Worm (Caenorhabditis elegans): ENCODE results near the gene Y55F3C.9.
"Not testable (repeated sequence)": the region's sequence is repeated elsewhere in the genome, so short reads cannot be mapped to it uniquely, and the experiment has no call there.

Gene Y55F3C.9

DNA sequence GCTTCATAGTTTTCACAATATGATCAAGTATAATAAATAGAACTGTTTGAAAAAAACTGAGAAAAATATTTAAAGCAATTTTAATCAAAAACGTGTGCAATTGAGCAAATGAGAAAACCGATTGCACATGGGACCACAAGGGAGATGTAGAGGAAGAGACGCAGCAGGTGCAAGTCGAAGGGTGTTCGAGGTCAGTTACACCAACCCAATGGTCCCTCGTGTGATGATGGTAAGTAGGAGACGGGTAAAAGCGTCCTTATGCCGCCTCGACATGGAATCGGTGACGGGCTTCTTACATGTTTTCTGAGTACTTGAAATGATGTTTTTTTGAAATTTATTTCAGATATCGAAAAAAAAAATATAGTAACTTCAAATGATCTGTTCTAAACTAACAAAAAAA lies at the start of gene Y55F3C.9:
TSS of gene Y55F3C.9 (minus strand) at position 101 of the 400 bp plus-strand sequence.
- TF ChIP-seq efl-1 (optimal IDR thresholded peaks at IDR 0.05) = no peak
- TF ChIP-seq efl-1 (GFP tag; optimal IDR thresholded peaks at IDR 0.05 in 1 of 2) = peak in 1 of 2 experiments; percentile 24
- no peak for TF ChIP-seq rnt-1 (tag; optimal IDR thresholded peaks at IDR 0.05)
- TF ChIP-seq dsc-1 (tag; optimal IDR thresholded peaks at IDR 0.05) = peak; percentile 61

DNA sequence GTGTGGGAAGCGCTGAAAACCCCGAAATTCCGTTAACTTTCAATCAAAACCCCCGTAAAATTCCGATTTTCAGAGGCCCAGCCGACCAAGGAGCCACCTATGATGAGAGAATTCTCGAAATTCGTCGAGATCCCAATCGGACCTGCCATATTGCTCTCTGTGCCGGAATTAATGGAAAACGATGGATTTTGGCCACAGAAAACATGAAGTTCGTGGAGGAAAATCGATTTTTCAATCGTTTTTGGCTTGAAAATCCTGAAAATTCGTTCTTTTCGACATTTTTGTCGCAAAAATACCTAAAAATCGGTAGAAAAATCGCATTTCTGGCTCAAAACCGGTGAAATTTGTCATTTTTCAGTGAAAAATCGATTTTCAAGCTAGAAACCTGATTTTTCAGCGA lies 45.6 kb upstream of the Y55F3C.9 start:
- TF ChIP-seq efl-1 (optimal IDR thresholded peaks at IDR 0.05) = no peak
- TF ChIP-seq efl-1 (GFP tag; optimal IDR thresholded peaks at IDR 0.05 in 1 of 2) = peak in 1 of 2 experiments; percentile 90
- no peak for TF ChIP-seq lin-14 (GFP tag; optimal IDR thresholded peaks at IDR 0.05)
- TF ChIP-seq lin-13 (GFP tag; optimal IDR thresholded peaks at IDR 0.05) = no peak

DNA sequence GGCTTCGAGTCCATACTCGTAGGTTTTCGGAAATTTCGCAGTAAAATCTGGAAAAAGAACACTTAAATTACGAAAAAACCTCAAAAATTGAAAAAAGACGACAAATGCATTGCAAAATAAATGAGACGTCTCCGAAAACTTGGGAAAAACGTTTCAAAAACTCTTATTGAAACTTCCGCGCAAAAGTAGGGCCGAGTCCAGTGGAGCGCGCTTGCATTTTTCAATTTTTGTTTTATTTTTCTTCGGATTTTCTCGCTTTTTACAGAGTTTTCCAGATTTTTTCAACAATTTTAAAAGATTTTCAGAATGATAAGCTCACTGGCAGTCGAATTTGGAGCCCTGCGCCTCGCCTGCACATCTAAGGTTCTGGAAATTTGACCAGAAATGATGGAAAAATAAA lies 44.9 kb upstream of the Y55F3C.9 start, which contains the start of gene mrpl-2:
TSS of gene mrpl-2 (plus strand) at position 307 of the 400 bp plus-strand sequence.
- TF ChIP-seq dsc-1 (tag; optimal IDR thresholded peaks at IDR 0.05) = peak; percentile 4
- TF ChIP-seq ets-5 (GFP tag; IDR thresholded peaks at IDR 0.05) = no peak
- peak; percentile 40 for TF ChIP-seq skn-1 (tag; optimal IDR thresholded peaks at IDR 0.05)
- TF ChIP-seq dpl-1 (GFP tag; optimal IDR thresholded peaks at IDR 0.05) = peak; percentile 82 to 90 (median 86)
- TF ChIP-seq efl-1 (optimal IDR thresholded peaks at IDR 0.05) = peak; percentile 57 to 87
- TF ChIP-seq efl-1 (GFP tag; optimal IDR thresholded peaks at IDR 0.05 in 1 of 2) = peak; percentile 91 to 99
- peak in 1 of 2 experiments; percentile 60 for TF ChIP-seq lsy-2 (tag; optimal IDR thresholded peaks at IDR 0.05)
- TF ChIP-seq C04F5.9 (tag; optimal IDR thresholded peaks at IDR 0.05) = no peak
- TF ChIP-seq ceh-82 (tag; optimal IDR thresholded peaks at IDR 0.05) = peak in 1 of 3 experiments; percentile 15
- peak; percentile 80 to 92 for TF ChIP-seq lin-35 (GFP tag; optimal IDR thresholded peaks at IDR 0.05)

DNA sequence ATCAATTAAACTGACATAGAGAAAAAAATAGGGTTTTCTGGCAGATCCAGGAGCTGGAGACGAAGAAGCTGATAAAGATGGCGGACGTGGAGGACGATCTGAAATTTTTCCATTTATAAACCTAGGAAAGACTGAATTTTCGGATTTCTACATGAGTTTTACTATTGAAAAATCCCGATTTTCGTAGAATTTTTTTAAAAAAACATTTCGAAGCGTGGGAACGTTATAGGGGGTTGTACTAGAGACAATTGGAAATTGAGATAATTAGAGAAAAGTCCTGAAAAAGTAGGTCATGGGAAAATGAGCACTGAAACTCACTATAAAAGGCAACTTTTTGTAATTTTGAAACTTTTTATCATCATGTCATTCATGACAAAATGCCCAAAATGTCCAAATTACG lies 43.1 kb upstream of the Y55F3C.9 start, which contains the start of gene F56B3.9:
TSS of gene F56B3.9 (plus strand) at position 301 of the 400 bp plus-strand sequence.
- TF ChIP-seq lin-14 (GFP tag; optimal IDR thresholded peaks at IDR 0.05); ceh-63 (GFP tag; optimal IDR thresholded peaks at IDR 0.05); mdl-1 (tag; optimal IDR thresholded peaks at IDR 0.05): not testable (repeated sequence)

DNA sequence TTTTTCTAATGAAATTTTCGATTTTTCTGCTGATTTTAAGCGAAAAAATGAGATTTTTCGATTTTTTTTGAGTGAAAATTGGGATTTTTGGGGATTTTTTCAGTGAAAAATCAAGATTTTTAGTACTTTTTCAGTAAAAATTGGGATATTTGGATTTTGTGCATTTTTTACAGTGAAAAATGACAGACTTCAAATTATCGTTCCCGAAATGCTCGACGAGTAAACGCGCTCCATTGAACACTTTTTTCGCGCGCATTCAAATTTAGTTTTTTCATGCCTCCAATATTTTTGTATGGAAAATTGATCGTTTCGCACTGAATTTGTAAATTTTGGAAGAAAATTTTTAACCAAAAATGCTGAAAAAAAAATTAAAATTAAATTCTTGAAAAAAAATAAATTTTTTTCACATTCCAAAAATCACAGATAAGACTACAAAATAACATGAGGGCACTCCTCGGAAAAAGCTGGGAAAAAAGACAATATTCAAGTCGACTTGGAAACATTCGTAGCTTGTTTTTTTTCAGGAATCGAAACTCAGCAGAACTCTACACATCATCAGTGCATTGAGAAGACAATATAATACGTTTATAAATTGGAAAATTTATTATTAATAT lies 42.0 kb upstream of the Y55F3C.9 start:
- TF ChIP-seq isw-1 (GFP tag; IDR thresholded peaks at IDR 0.05) (peak; percentile 15; the same call in 1 of the 2 replicates), nhr-85 (tag) (peak; percentile 17), efl-1 (optimal IDR thresholded peaks at IDR 0.05) (peak in 1 of 2 experiments; percentile 57), efl-1 (GFP tag; optimal IDR thresholded peaks at IDR 0.05 in 1 of 2) (peak; percentile 67 to 95), dpl-1 (GFP tag; optimal IDR thresholded peaks at IDR 0.05) (peak; percentile 27 to 59 (median 54)), lin-35 (GFP tag; optimal IDR thresholded peaks at IDR 0.05) (peak; percentile 32 to 44)

DNA sequence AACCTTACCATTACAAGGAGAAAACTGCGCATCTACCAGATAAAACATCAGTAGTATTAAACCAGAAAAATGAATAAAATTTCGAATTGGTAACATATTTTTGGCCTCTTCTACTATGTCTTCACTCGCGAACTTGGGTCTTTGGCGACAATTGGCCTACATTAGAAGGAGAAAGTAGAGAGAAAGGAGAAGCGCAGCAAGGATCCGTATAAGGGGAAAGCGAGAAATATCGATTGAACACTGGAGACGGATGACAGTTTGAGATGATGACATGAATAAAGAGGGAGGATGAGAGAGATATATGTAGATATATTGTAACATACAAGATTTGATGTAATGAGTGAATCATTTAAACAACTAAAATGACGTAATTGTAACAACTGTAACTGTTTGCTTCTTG lies 40.3 kb upstream of the Y55F3C.9 start, which contains the start of gene F56B3.2:
TSS of gene F56B3.2 (minus strand) at position 273 of the 400 bp plus-strand sequence.
- TF ChIP-seq hpl-2 (GFP tag; optimal IDR thresholded peaks at IDR 0.05) (no peak), pax-3 (tag; optimal IDR thresholded peaks at IDR 0.05) (no peak), blmp-1 (tag; optimal IDR thresholded peaks at IDR 0.05) (peak; percentile 100), alr-1 (tag; optimal IDR thresholded peaks at IDR 0.05; ENCODE audit: borderline replicate concordance) (no peak), nhr-77 (tag; optimal IDR thresholded peaks at IDR 0.05) (no peak)

DNA sequence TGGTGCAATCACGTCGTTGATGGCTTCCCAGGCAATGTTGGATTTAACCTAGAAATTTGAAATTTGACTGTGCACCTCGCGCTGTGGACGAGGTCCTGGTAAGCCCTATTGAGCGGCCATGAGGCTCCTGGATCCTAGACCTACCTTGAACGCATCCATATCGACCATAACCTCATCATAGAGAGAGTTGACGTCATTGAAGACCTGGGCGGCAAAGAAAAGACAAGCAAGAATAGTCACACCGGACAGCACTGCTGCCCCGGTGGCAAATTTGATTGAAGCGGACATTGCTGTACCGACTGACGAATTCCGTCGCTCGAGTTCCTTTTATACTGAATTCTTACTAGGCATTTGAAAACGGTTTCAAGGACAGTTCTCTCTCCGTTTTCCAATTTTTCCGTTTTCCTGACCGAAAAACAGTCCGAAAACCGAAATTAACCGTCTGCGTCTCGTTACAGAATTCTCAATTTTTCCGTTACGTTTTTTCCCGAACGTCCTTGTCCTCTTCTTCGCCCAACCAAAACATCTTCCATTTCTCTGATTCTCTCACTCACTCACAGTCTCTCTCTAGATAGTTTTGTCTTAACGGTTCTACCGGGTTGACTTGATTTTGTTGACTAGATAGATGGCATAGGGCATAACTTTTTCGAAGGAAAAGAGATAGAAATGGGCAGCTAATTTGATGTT lies 35.5 kb upstream of the Y55F3C.9 start, which contains the start of gene col-103:
TSS of gene col-103 (minus strand) at position 302 of the 687 bp plus-strand sequence.
- TF ChIP-seq C04F5.9 (tag; optimal IDR thresholded peaks at IDR 0.05) = no peak
- TF ChIP-seq nhr-237 (tag; optimal IDR thresholded peaks at IDR 0.05) = no peak
- TF ChIP-seq egl-27 (tag; optimal IDR thresholded peaks at IDR 0.05) = no peak
- TF ChIP-seq nhr-77 (tag; optimal IDR thresholded peaks at IDR 0.05) = peak; percentile 19
- no peak for TF ChIP-seq lir-3 (tag; optimal IDR thresholded peaks at IDR 0.05; ENCODE audit: poor library complexity)
- TF ChIP-seq unc-130 (tag; optimal IDR thresholded peaks at IDR 0.05) = no peak
- TF ChIP-seq mep-1 (tag; optimal IDR thresholded peaks at IDR 0.05) = peak; percentile 56
- no peak for TF ChIP-seq nhr-11 (tag; optimal IDR thresholded peaks at IDR 0.05)
- peak; percentile 58 for TF ChIP-seq nhr-20 (tag; optimal IDR thresholded peaks at IDR 0.05)
- no peak for TF ChIP-seq nhr-76 (tag; optimal IDR thresholded peaks at IDR 0.05)
- peak in 3 of 6 experiments; percentile 21 to 43 (median 24) for TF ChIP-seq elt-3 (tag; optimal IDR thresholded peaks at IDR 0.05)
- TF ChIP-seq F16B12.6 (tag; optimal IDR thresholded peaks at IDR 0.05) = no peak
- TF ChIP-seq hpl-2 (GFP tag; optimal IDR thresholded peaks at IDR 0.05) = no peak
- TF ChIP-seq fkh-10 (GFP tag; optimal IDR thresholded peaks at IDR 0.05) = no peak
- no peak for TF ChIP-seq unc-62 (GFP tag; optimal IDR thresholded peaks at IDR 0.05)
- no peak for TF ChIP-seq jun-1 (tag; optimal IDR thresholded peaks at IDR 0.05)
- no peak for TF ChIP-seq ceh-8 (GFP tag; optimal IDR thresholded peaks at IDR 0.05)
- peak; percentile 20 for TF ChIP-seq C16A3.4 (tag; optimal IDR thresholded peaks at IDR 0.05)

Data from whole organism, L1 larva.